Worm (Caenorhabditis elegans) whole organism, L1 larva: ENCODE data around the gene egas-3.

Source experiments
- C04F5.9 ChIP-seq: sonication (generic microtip); optimal IDR thresholded peaks from 2 replicates; lab custom pipeline; 2016; ENCODE audit warnings: missing genetic modification characterization, missing compliant biosample characterization
- alr-1 ChIP-seq: fragments of 200-800 bp; sonication (Bioruptor generic); optimal IDR thresholded peaks from 2 replicates; lab custom pipeline; 2018; ENCODE audit warnings: borderline replicate concordance, mild to moderate bottlenecking, missing genetic modification characterization, missing compliant biosample characterization
- elt-3 ChIP-seq, 6 experiments: fragments of 150-350 bp in 1 of 6; sonication (generic microtip); optimal IDR thresholded peaks; 2 replicates each; lab custom pipeline; 2017 to 2018; ENCODE audit warnings: missing biosample characterization in 6 of 6, missing genetic modification characterization in 6 of 6, inconsistent platforms in 1 of 6
- lsy-2 ChIP-seq, 2 experiments: fragments of 150-350 bp; optimal IDR thresholded peaks; 2 replicates each; lab custom pipeline; 2014; ENCODE audit warnings: missing biosample characterization in 2 of 2, missing genetic modification characterization in 2 of 2
- nhr-11 ChIP-seq: fragments of 150-350 bp; optimal IDR thresholded peaks from 2 replicates; lab custom pipeline; 2014; ENCODE audit warnings: missing biosample characterization, missing genetic modification characterization
- nhr-77 ChIP-seq: fragments of 150-350 bp; optimal IDR thresholded peaks from 2 replicates; lab custom pipeline; 2014; ENCODE audit warnings: missing biosample characterization, missing genetic modification characterization
- snpc-4 ChIP-seq: fragments of 150-350 bp; optimal IDR thresholded peaks from 2 replicates; lab custom pipeline; 2014; ENCODE audit warnings: missing biosample characterization, missing genetic modification characterization
- tbx-2 ChIP-seq: sonication (generic microtip); optimal IDR thresholded peaks from 2 replicates; lab custom pipeline; 2016; ENCODE audit warnings: missing genetic modification characterization, missing compliant biosample characterization
- unc-62 ChIP-seq: fragments of 150-350 bp; optimal IDR thresholded peaks from 2 replicates; lab custom pipeline; 2014; ENCODE audit warnings: missing biosample characterization, missing genetic modification reagents, missing genetic modification characterization
- unc-98 ChIP-seq: fragments of 200-800 bp; sonication (Bioruptor generic); IDR thresholded peaks from 2 replicates; pipeline ENCODE4 v1.3.6; 2022; ENCODE audit warnings: missing genetic modification characterization, missing compliant biosample characterization
- ztf-11 ChIP-seq, 2 experiments: sonication (generic microtip); optimal IDR thresholded peaks; 2 replicates each; lab custom pipeline; 2016 to 2017; ENCODE audit warnings: missing genetic modification characterization in 2 of 2, missing biosample characterization in 1 of 2, missing compliant biosample characterization in 1 of 2

DNA sequence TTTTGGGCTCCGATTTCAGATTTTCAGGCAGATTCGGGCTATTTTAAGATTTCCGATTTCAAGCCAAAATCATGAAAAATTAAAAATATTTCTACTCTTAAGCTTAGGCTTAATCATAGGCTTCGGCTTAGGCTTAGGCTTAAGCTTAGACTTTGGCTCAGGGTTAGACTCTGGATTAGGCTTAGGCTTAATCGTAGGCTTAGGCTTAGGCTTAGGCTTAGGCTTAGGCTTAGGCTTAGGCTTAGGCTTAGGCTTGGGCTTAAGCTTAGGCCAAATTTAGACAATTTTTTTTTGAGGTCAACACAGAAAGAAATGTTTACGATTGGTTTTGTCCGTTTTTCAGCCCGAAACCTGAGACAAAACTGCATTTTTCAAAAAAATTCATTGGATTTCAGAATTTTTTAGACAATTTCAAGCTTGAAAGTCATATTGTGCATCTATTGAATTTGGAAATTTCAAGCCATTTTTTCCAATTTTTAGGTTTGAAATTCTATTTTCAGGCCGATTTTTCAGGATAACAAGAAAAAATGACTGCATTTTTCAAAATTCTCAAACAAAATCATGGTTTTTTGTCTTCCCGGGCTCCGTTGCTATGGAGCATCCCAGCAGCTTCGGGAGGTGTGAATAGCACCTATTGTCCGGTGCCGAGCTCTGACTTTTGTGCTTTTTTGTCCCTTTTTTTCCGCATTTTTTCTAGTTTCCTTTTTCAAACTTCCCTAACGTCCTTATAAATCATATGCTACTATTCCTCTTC is 3.6 kb upstream of the egas-3 start, which contains the start of gene egas-1:
- TF ChIP-seq tbx-2 (tag; lab: Kevin White, UChicago), result peak; percentile 12
- TF ChIP-seq unc-98, result no peak
- TF ChIP-seq snpc-4 (tag; lab: Kevin White, UChicago), result no peak
- TF ChIP-seq nhr-77 (tag; lab: Kevin White, UChicago), result no peak
- TF ChIP-seq nhr-11 (tag; lab: Kevin White, UChicago), result no peak
- no peak for TF ChIP-seq ztf-11 (tag; optimal IDR thresholded peaks at IDR 0.05; lab: Kevin White, UChicago)
- TF ChIP-seq unc-62 (GFP tag; lab: Kevin White, UChicago), result no peak
- no peak for TF ChIP-seq C04F5.9
- TF ChIP-seq lsy-2 (tag; optimal IDR thresholded peaks at IDR 0.05; lab: Kevin White, UChicago), result peak in 1 of 2 experiments; percentile 2
- no peak for TF ChIP-seq alr-1 (tag; lab: Kevin White, UChicago)
- peak in 1 of 6 experiments; percentile 61 for TF ChIP-seq elt-3 (tag; optimal IDR thresholded peaks at IDR 0.05; lab: Kevin White, UChicago)
